Fruit fly (Drosophila melanogaster) ovary, adult (tissue): ENCODE measurements around the gene CG6749.

Source experiments
- CG17801 ChIP-seq: fragments of 200-800 bp; optimal IDR thresholded peaks from 2 replicates; lab custom pipeline; 2019; ENCODE audit warnings: missing biosample characterization, mild to moderate bottlenecking, missing genetic modification characterization, moderate library complexity; ENCODE audit not compliant: partially characterized antibody

The CG6749 gene

dm6 chr3L:9712066-9712789 is 21.4 kb downstream of the CG6749 start:
- no peak for TF ChIP-seq CG17801

dm6 chr3L:9711203-9711602 is 22.4 kb downstream of the CG6749 start:
- no peak for TF ChIP-seq CG17801

dm6 chr3L:9708797-9709196 is 24.8 kb downstream of the CG6749 start:
- TF ChIP-seq CG17801, result no peak

dm6 chr3L:9705591-9705990 is 28.0 kb downstream of the CG6749 start:
- TF ChIP-seq CG17801, result no peak

- TF ChIP-seq CG17801, result no peak
Observed at dm6 chr3L:9704162-9704748, 29.4 kb downstream of the CG6749 start, which contains the start of gene CG16711. Gene CG16711, plus strand, starts transcription at chr3L:9704331.

- TF ChIP-seq CG17801, result no peak
Observed at dm6 chr3L:9703495-9703894, 30.1 kb downstream of the CG6749 start, which contains the start of gene CG6761. Gene CG6761, minus strand, starts transcription at chr3L:9703595.

dm6 chr3L:9698193-9698642 is 35.4 kb downstream of the CG6749 start, which contains the start of gene Ubc4:
Gene Ubc4, plus strand, starts transcription at chr3L:9698336.
- peak; percentile 44 for TF ChIP-seq CG17801

- no peak for TF ChIP-seq CG17801
Observed at dm6 chr3L:9697527-9697883, 36.1 kb downstream of the CG6749 start.

- TF ChIP-seq CG17801, result peak; percentile 68
Observed at dm6 chr3L:9696650-9697526, 36.7 kb downstream of the CG6749 start, which contains the start of gene Prps. Gene Prps, minus strand, starts transcription at chr3L:9696700.

dm6 chr3L:9695647-9696046 is 38.0 kb downstream of the CG6749 start:
- no peak for TF ChIP-seq CG17801

dm6 chr3L:9695242-9695641 is 38.4 kb downstream of the CG6749 start:
- no peak for TF ChIP-seq CG17801

- TF ChIP-seq CG17801, result no peak
Observed at dm6 chr3L:9694867-9695236, 38.8 kb downstream of the CG6749 start.

- no peak for TF ChIP-seq CG17801
Observed at dm6 chr3L:9694169-9694866, 39.3 kb downstream of the CG6749 start.

dm6 chr3L:9693552-9694133 is 40.0 kb downstream of the CG6749 start:
- no peak for TF ChIP-seq CG17801

dm6 chr3L:9692892-9693551 is 40.6 kb downstream of the CG6749 start:
- peak; percentile 41 for TF ChIP-seq CG17801
